Worm (Caenorhabditis elegans) whole organism, young adult: ENCODE measurements around the gene C43H6.4.

Experiments
- F52B5.7 ChIP-seq: sonication (generic microtip); optimal IDR thresholded peaks from 2 replicates; lab custom pipeline; 2016; ENCODE audit warnings: mild to moderate bottlenecking, missing genetic modification characterization, missing compliant biosample characterization
- mcd-1 ChIP-seq: fragments of 200-800 bp; sonication (Bioruptor generic); IDR thresholded peaks from 2 replicates; pipeline ENCODE4 v1.3.6; 2022; ENCODE audit warnings: missing genetic modification reagents, missing genetic modification characterization, missing compliant biosample characterization
- nfya-1 ChIP-seq: sonication (generic microtip); optimal IDR thresholded peaks from 2 replicates; lab custom pipeline; 2017; ENCODE audit warnings: antibody characterized with exemption, missing compliant biosample characterization, missing genetic modification characterization, borderline replicate concordance; ENCODE audit not compliant: insufficient read depth
- unc-62 ChIP-seq: fragments of 150-350 bp; optimal IDR thresholded peaks from 2 replicates; lab custom pipeline; 2014; ENCODE audit warnings: missing biosample characterization, missing genetic modification reagents, missing genetic modification characterization

- no peak for TF ChIP-seq nfya-1 (tag; lab: Kevin White, UChicago)
- TF ChIP-seq mcd-1 (GFP tag; lab: Robert Waterston, UW): no peak
- no peak for TF ChIP-seq unc-62 (GFP tag; lab: Kevin White, UChicago)
- no peak for TF ChIP-seq F52B5.7 (tag; lab: Kevin White, UChicago)
Measured at ce11 chrX:2446185-2446584, 42.4 kb downstream of the C43H6.4 start.
